Fruit fly (Drosophila melanogaster) whole organism, embryonic: ENCODE results near the gene CG3198.
A peak's percentile ranks its signal among the peaks of the same experiment; 100 is the strongest.

Experiments
- Atf-2 ChIP-seq: fragments of 200-800 bp; sonication (Bioruptor generic); optimal IDR thresholded peaks from 2 replicates; lab custom pipeline; 2016; ENCODE audit warnings: missing biosample characterization, missing genetic modification characterization
- Atf3 ChIP-seq: fragments of 200-800 bp; sonication (Bioruptor generic); optimal IDR thresholded peaks from 3 replicates; lab custom pipeline; 2016; ENCODE audit warnings: missing biosample characterization, missing genetic modification characterization
- CG10209 ChIP-seq: fragments of 200-800 bp; sonication (Bioruptor generic); optimal IDR thresholded peaks from 3 replicates; lab custom pipeline; 2017; ENCODE audit warnings: missing biosample characterization, mild to moderate bottlenecking, missing genetic modification characterization, missing genetic modification reagents
- CG10979 ChIP-seq: fragments of 200-800 bp; sonication (Bioruptor generic); optimal IDR thresholded peaks from 2 replicates; lab custom pipeline; 2018; ENCODE audit warnings: missing biosample characterization, mild to moderate bottlenecking, missing genetic modification characterization, moderate library complexity
- CG11723 ChIP-seq: fragments of 200-800 bp; sonication (Bioruptor generic); optimal IDR thresholded peaks from 2 replicates; lab custom pipeline; 2017; ENCODE audit warnings: missing biosample characterization, mild to moderate bottlenecking, missing genetic modification characterization
- CG12391 ChIP-seq: fragments of 200-800 bp; sonication (Bioruptor generic); optimal IDR thresholded peaks from 3 replicates; lab custom pipeline; 2018; ENCODE audit warnings: missing biosample characterization, mild to moderate bottlenecking, missing genetic modification characterization, moderate library complexity
- CG2678 ChIP-seq: fragments of 200-800 bp; sonication (Bioruptor generic); optimal IDR thresholded peaks from 3 replicates; lab custom pipeline; 2019; ENCODE audit warnings: missing biosample characterization, mild to moderate bottlenecking, missing genetic modification characterization, moderate library complexity
- CG2889 ChIP-seq: fragments of 200-800 bp; sonication (Bioruptor generic); IDR thresholded peaks from 3 replicates; pipeline ENCODE4 v1.3.6; 2022; ENCODE audit warnings: missing biosample characterization, missing genetic modification characterization
- CG3838 ChIP-seq: fragments of 200-800 bp; sonication (Bioruptor generic); optimal IDR thresholded peaks from 3 replicates; lab custom pipeline; 2016; ENCODE audit warnings: missing biosample characterization, missing genetic modification characterization
- CG4328 ChIP-seq: fragments of 200-800 bp; sonication (Bioruptor generic); optimal IDR thresholded peaks from 3 replicates; lab custom pipeline; 2017; ENCODE audit warnings: missing biosample characterization, missing genetic modification reagents, missing genetic modification characterization
- CG4617 ChIP-seq: fragments of 200-800 bp; sonication (Bioruptor generic); optimal IDR thresholded peaks from 3 replicates; lab custom pipeline; 2016; ENCODE audit warnings: missing biosample characterization, missing genetic modification characterization, borderline replicate concordance
- CG6254 ChIP-seq: fragments of 200-800 bp; sonication (Bioruptor generic); optimal IDR thresholded peaks from 3 replicates; lab custom pipeline; 2017; ENCODE audit warnings: mild to moderate bottlenecking, missing biosample characterization, missing genetic modification reagents, missing genetic modification characterization
- CG9215 ChIP-seq: fragments of 200-800 bp; sonication (Bioruptor generic); IDR thresholded peaks from 2 replicates; pipeline ENCODE4 v1.3.6; 2022; ENCODE audit warnings: missing biosample characterization, missing genetic modification characterization
- CG9437 ChIP-seq: fragments of 200-800 bp; sonication (Bioruptor generic); optimal IDR thresholded peaks from 2 replicates; lab custom pipeline; 2018; ENCODE audit warnings: missing biosample characterization, mild to moderate bottlenecking, missing genetic modification characterization
- Camta ChIP-seq: fragments of 200-800 bp; sonication (Bioruptor generic); optimal IDR thresholded peaks from 2 replicates; lab custom pipeline; 2016; ENCODE audit warnings: missing biosample characterization, missing genetic modification characterization
- CoRest ChIP-seq: fragments of 200-800 bp; sonication (Bioruptor generic); optimal IDR thresholded peaks from 3 replicates; lab custom pipeline; 2018; ENCODE audit warnings: missing biosample characterization, mild to moderate bottlenecking, missing genetic modification characterization, moderate library complexity
- Dll ChIP-seq: fragments of 200-800 bp; sonication (Bioruptor generic); IDR thresholded peaks from 4 replicates; pipeline ENCODE4 v1.3.6; 2022; ENCODE audit warnings: missing biosample characterization, missing genetic modification characterization; ENCODE audit not compliant: partially characterized antibody
- Eip74EF ChIP-seq, 2 experiments: fragments of 200-800 bp in 1 of 2; fragments of >200 bp in 1 of 2; sonication (Bioruptor generic) in 1 of 2; optimal IDR thresholded peaks; 2 replicates each; lab custom pipeline; 2017 to 2019; ENCODE audit warnings: missing biosample characterization in 2 of 2, missing genetic modification characterization in 2 of 2, mild to moderate bottlenecking in 1 of 2, moderate library complexity in 1 of 2
- Fer3 ChIP-seq: fragments of 200-800 bp; sonication (Bioruptor generic); optimal IDR thresholded peaks from 2 replicates; lab custom pipeline; 2018; ENCODE audit warnings: missing biosample characterization, mild to moderate bottlenecking, missing genetic modification characterization, moderate library complexity
- HLHmδ ChIP-seq: fragments of 200-800 bp; sonication (Bioruptor generic); optimal IDR thresholded peaks from 2 replicates; lab custom pipeline; 2018; ENCODE audit warnings: missing biosample characterization, mild to moderate bottlenecking, missing genetic modification characterization, moderate library complexity
- Hey ChIP-seq: fragments of 200-800 bp; sonication (Bioruptor generic); optimal IDR thresholded peaks from 3 replicates; lab custom pipeline; 2018; ENCODE audit warnings: missing biosample characterization, mild to moderate bottlenecking, missing genetic modification characterization
- Hmr ChIP-seq: fragments of 200-800 bp; sonication (Bioruptor generic); optimal IDR thresholded peaks from 3 replicates; lab custom pipeline; 2017; ENCODE audit warnings: mild to moderate bottlenecking, missing biosample characterization, missing genetic modification reagents, missing genetic modification characterization
- Hsf ChIP-seq: fragments of 200-800 bp; sonication (Bioruptor generic); optimal IDR thresholded peaks from 3 replicates; lab custom pipeline; 2016; ENCODE audit warnings: missing biosample characterization, missing genetic modification characterization
- NK7.1 ChIP-seq: fragments of 200-800 bp; sonication (Bioruptor generic); optimal IDR thresholded peaks from 3 replicates; lab custom pipeline; 2016; ENCODE audit warnings: missing biosample characterization, missing genetic modification characterization
- Oli ChIP-seq: fragments of 200-800 bp; sonication (Bioruptor generic); optimal IDR thresholded peaks from 2 replicates; lab custom pipeline; 2018; ENCODE audit warnings: missing biosample characterization, mild to moderate bottlenecking, missing genetic modification characterization, moderate library complexity
- Sry-δ ChIP-seq: fragments of 200-800 bp; sonication (Bioruptor generic); optimal IDR thresholded peaks from 2 replicates; lab custom pipeline; 2016; ENCODE audit warnings: missing biosample characterization, missing genetic modification characterization
- chm ChIP-seq: fragments of 200-800 bp; sonication (Bioruptor generic); IDR thresholded peaks from 2 replicates; pipeline ENCODE4 v1.3.6; 2022; ENCODE audit warnings: missing biosample characterization, missing genetic modification characterization
- crol ChIP-seq: fragments of 200-800 bp; sonication (Bioruptor generic); IDR thresholded peaks from 2 replicates; pipeline ENCODE4 v1.3.6; 2022; ENCODE audit warnings: missing biosample characterization, missing genetic modification characterization
- crp ChIP-seq, 2 experiments: fragments of 200-800 bp; sonication (Bioruptor generic); optimal IDR thresholded peaks; 2 replicates in 1 of 2; 3 replicates in 1 of 2; lab custom pipeline; 2017; ENCODE audit warnings: missing biosample characterization in 2 of 2, missing genetic modification characterization in 2 of 2, mild to moderate bottlenecking in 1 of 2, moderate library complexity in 1 of 2
- dm ChIP-seq: fragments of 200-800 bp; sonication (Bioruptor generic); optimal IDR thresholded peaks from 3 replicates; lab custom pipeline; 2016; ENCODE audit warnings: missing biosample characterization, missing genetic modification characterization
- dmrt11E ChIP-seq: fragments of 200-800 bp; sonication (Bioruptor generic); optimal IDR thresholded peaks from 3 replicates; lab custom pipeline; 2018; ENCODE audit warnings: missing biosample characterization, mild to moderate bottlenecking, missing genetic modification characterization, moderate library complexity
- en ChIP-seq: fragments of 200-800 bp; sonication (Bioruptor generic); optimal IDR thresholded peaks from 2 replicates; lab custom pipeline; 2016; ENCODE audit warnings: missing biosample characterization, missing genetic modification characterization
- fd3F ChIP-seq: fragments of 200-800 bp; sonication (Bioruptor generic); optimal IDR thresholded peaks from 2 replicates; lab custom pipeline; 2018; ENCODE audit warnings: missing biosample characterization, mild to moderate bottlenecking, missing genetic modification characterization, moderate library complexity
- fd64A ChIP-seq: fragments of 200-800 bp; sonication (Bioruptor generic); optimal IDR thresholded peaks from 3 replicates; lab custom pipeline; 2018; ENCODE audit warnings: missing biosample characterization, mild to moderate bottlenecking, missing genetic modification characterization
- fru ChIP-seq: fragments of >200 bp; optimal IDR thresholded peaks from 2 replicates; lab custom pipeline; 2017
- hkb ChIP-seq, 2 experiments: fragments of 200-800 bp in 1 of 2; fragments of >200 bp in 1 of 2; sonication (Bioruptor generic) in 1 of 2; IDR thresholded peaks in 1 of 2; optimal IDR thresholded peaks in 1 of 2; 2 replicates each; pipeline versions ENCODE4 v1.3.6 to Lab custom; 2017 to 2022; ENCODE audit warnings: missing biosample characterization in 1 of 2, missing genetic modification characterization in 1 of 2
- insv ChIP-seq, 2 experiments: fragments of 200-800 bp; sonication (Bioruptor generic); optimal IDR thresholded peaks; 3 replicates each; lab custom pipeline; 2016 to 2018; ENCODE audit warnings: missing biosample characterization in 2 of 2, missing genetic modification characterization in 2 of 2
- kay ChIP-seq: fragments of 200-800 bp; sonication (Bioruptor generic); optimal IDR thresholded peaks from 2 replicates; lab custom pipeline; 2016; ENCODE audit warnings: missing biosample characterization, missing genetic modification characterization
- mam ChIP-seq: fragments of 200-800 bp; sonication (Bioruptor generic); optimal IDR thresholded peaks from 3 replicates; lab custom pipeline; 2016; ENCODE audit warnings: missing biosample characterization, missing genetic modification characterization
- scrt ChIP-seq: fragments of 200-800 bp; sonication (Bioruptor generic); optimal IDR thresholded peaks from 2 replicates; lab custom pipeline; 2018; ENCODE audit warnings: missing biosample characterization, mild to moderate bottlenecking, missing genetic modification characterization, moderate library complexity
- sim ChIP-seq: fragments of 200-800 bp; sonication (Bioruptor generic); IDR thresholded peaks from 2 replicates; pipeline ENCODE4 v1.3.6; 2022; ENCODE audit warnings: missing biosample characterization, missing genetic modification characterization
- slbo ChIP-seq: fragments of 200-800 bp; sonication (Bioruptor generic); IDR thresholded peaks from 2 replicates; pipeline ENCODE4 v1.3.6; 2022; ENCODE audit warnings: missing biosample characterization, missing genetic modification characterization
- sob ChIP-seq: fragments of 200-800 bp; sonication (Bioruptor generic); IDR thresholded peaks from 2 replicates; pipeline ENCODE4 v1.3.6; 2022; ENCODE audit warnings: missing biosample characterization, missing genetic modification characterization
- tio ChIP-seq: fragments of 200-800 bp; sonication (Bioruptor generic); optimal IDR thresholded peaks from 2 replicates; lab custom pipeline; 2017; ENCODE audit warnings: missing biosample characterization, missing genetic modification characterization, inconsistent platforms
- tx ChIP-seq: fragments of 200-800 bp; sonication (Bioruptor generic); optimal IDR thresholded peaks from 2 replicates; lab custom pipeline; 2016; ENCODE audit warnings: missing biosample characterization, missing genetic modification characterization
- wdn ChIP-seq: fragments of 200-800 bp; sonication (Bioruptor generic); IDR thresholded peaks from 2 replicates; pipeline ENCODE4 v1.3.6; 2022; ENCODE audit warnings: missing biosample characterization, missing genetic modification characterization
- wek ChIP-seq: fragments of 200-800 bp; sonication (Bioruptor generic); optimal IDR thresholded peaks from 3 replicates; lab custom pipeline; 2018; ENCODE audit warnings: missing biosample characterization, mild to moderate bottlenecking, missing genetic modification characterization, moderate library complexity

The CG3198 gene

dm6 chrX:6678635-6679501 lies 5.1 kb upstream of the CG3198 start, which contains the start of gene ND-ASHI (continued):
- TF ChIP-seq Dll (GFP tag; lab: Robert Waterston, UW), result no peak
- peak; percentile 77 for TF ChIP-seq Atf3 (GFP tag; lab: Kevin White, UChicago)
- peak; percentile 79 for TF ChIP-seq CG9437
- TF ChIP-seq CG10209 (GFP tag; lab: Kevin White, UChicago), result peak; percentile 92
- peak in 1 of 2 experiments; percentile 49 for TF ChIP-seq crp (GFP tag; optimal IDR thresholded peaks at IDR 0.05; lab: Kevin White, UChicago)
- peak; percentile 95 for TF ChIP-seq Hsf (GFP tag; lab: Kevin White, UChicago)
- peak; percentile 97 for TF ChIP-seq wdn (GFP tag; lab: Robert Waterston, UW)
- peak; percentile 85 for TF ChIP-seq CG4617 (GFP tag; lab: Kevin White, UChicago)
- peak; percentile 83 for TF ChIP-seq CG4328 (GFP tag; lab: Kevin White, UChicago)
- TF ChIP-seq hkb (optimal IDR thresholded peaks at IDR 0.05; lab: Kevin White, UChicago), result no peak
- TF ChIP-seq hkb (GFP tag; IDR thresholded peaks at IDR 0.05; lab: Robert Waterston, UW), result peak; percentile 97
- peak; percentile 84 for TF ChIP-seq tx (GFP tag; lab: Kevin White, UChicago)
- no peak for TF ChIP-seq tio
- TF ChIP-seq Hey (tag; lab: Kevin White, UChicago), result no peak
- TF ChIP-seq CG10979, result peak; percentile 89
- TF ChIP-seq Hmr (GFP tag; lab: Kevin White, UChicago), result peak; percentile 98
- peak; percentile 90 for TF ChIP-seq scrt
- peak; percentile 84 for TF ChIP-seq dmrt11E (tag; lab: Kevin White, UChicago)
- no peak for TF ChIP-seq HLHmδ
- peak; percentile 78 for TF ChIP-seq NK7.1 (GFP tag; lab: Kevin White, UChicago)
- peak; percentile 77 for TF ChIP-seq sim (GFP tag; lab: Robert Waterston, UW)
- TF ChIP-seq CG6254, result peak; percentile 90
- peak; percentile 96 for TF ChIP-seq chm
- peak; percentile 96 for TF ChIP-seq CG2678 (tag; lab: Kevin White, UChicago)
- TF ChIP-seq Eip74EF (GFP tag; optimal IDR thresholded peaks at IDR 0.05; lab: Kevin White, UChicago), result peak in 1 of 2 experiments; percentile 88
- TF ChIP-seq CG2889, result peak; percentile 91
- peak; percentile 52 for TF ChIP-seq Sry-δ (GFP tag; lab: Kevin White, UChicago)
- 0 out of 2 replicates have a peak, but pooled peaks have one; percentile 28 for TF ChIP-seq crol (GFP tag; lab: Robert Waterston, UW)
- TF ChIP-seq Oli, result peak; percentile 91
- peak; percentile 97 for TF ChIP-seq sob (GFP tag; lab: Robert Waterston, UW)
- TF ChIP-seq kay, result peak; percentile 88
- TF ChIP-seq insv (GFP tag; optimal IDR thresholded peaks at IDR 0.05; lab: Kevin White, UChicago), result peak; percentile 81 to 96
- peak; percentile 92 for TF ChIP-seq CG9215 (GFP tag; lab: Robert Waterston, UW)
- peak; percentile 74 for TF ChIP-seq en
- TF ChIP-seq Camta (GFP tag; lab: Kevin White, UChicago), result peak; percentile 87
- no peak for TF ChIP-seq fru
- TF ChIP-seq fd3F (GFP tag; lab: Kevin White, UChicago), result peak; percentile 90
- peak; percentile 92 for TF ChIP-seq CoRest (tag; lab: Kevin White, UChicago)
- peak; percentile 93 for TF ChIP-seq CG12391 (tag; lab: Kevin White, UChicago)
- TF ChIP-seq CG3838 (GFP tag; lab: Kevin White, UChicago), result peak; percentile 84
- peak; percentile 88 for TF ChIP-seq Atf-2
- peak; percentile 96 for TF ChIP-seq Fer3 (tag; lab: Kevin White, UChicago)
- TF ChIP-seq slbo, result peak; percentile 98
- TF ChIP-seq dm (GFP tag; lab: Kevin White, UChicago), result peak; percentile 71
- peak; percentile 90 for TF ChIP-seq CG11723 (GFP tag; lab: Kevin White, UChicago)
- TF ChIP-seq mam (GFP tag; lab: Kevin White, UChicago), result peak; percentile 95
- peak; percentile 81 for TF ChIP-seq fd64A (GFP tag; lab: Kevin White, UChicago)
- TF ChIP-seq wek (GFP tag; lab: Kevin White, UChicago), result peak; percentile 87
